Worm (Caenorhabditis elegans) whole organism, L2 larva: ENCODE results near the gene C17H12.37.

Experiments
- C34F6.9 ChIP-seq: fragments of 150-350 bp; optimal IDR thresholded peaks from 2 replicates; lab custom pipeline; 2014; ENCODE audit warnings: missing biosample characterization, missing genetic modification characterization
- F13H6.1 ChIP-seq: sonication (generic microtip); optimal IDR thresholded peaks from 2 replicates; lab custom pipeline; 2016; ENCODE audit warnings: missing genetic modification characterization, missing compliant biosample characterization
- R02D3.7 ChIP-seq: fragments of 150-350 bp; optimal IDR thresholded peaks from 2 replicates; lab custom pipeline; 2014; ENCODE audit warnings: missing biosample characterization, missing genetic modification characterization
- Y55F3AM.14 ChIP-seq: fragments of 200-800 bp; sonication (Bioruptor generic); optimal IDR thresholded peaks from 2 replicates; lab custom pipeline; 2018; ENCODE audit warnings: mild to moderate bottlenecking, missing genetic modification characterization, missing compliant biosample characterization
- ZK546.5 ChIP-seq: sonication (generic microtip); optimal IDR thresholded peaks from 2 replicates; lab custom pipeline; 2017; ENCODE audit warnings: missing biosample characterization, missing genetic modification characterization
- aly-2 ChIP-seq: fragments of 150-350 bp; optimal IDR thresholded peaks from 2 replicates; lab custom pipeline; 2014; ENCODE audit warnings: missing biosample characterization, missing genetic modification characterization
- ama-1 ChIP-seq: fragments of 150-350 bp; optimal IDR thresholded peaks from 2 replicates; lab custom pipeline; 2018; ENCODE audit warnings: inconsistent platforms
- blmp-1 ChIP-seq: sonication (generic microtip); optimal IDR thresholded peaks from 2 replicates; lab custom pipeline; 2017; ENCODE audit warnings: missing genetic modification characterization, mild to moderate bottlenecking, missing compliant biosample characterization, antibody characterized with exemption, moderate library complexity; ENCODE audit not compliant: insufficient read depth
- ceh-16 ChIP-seq: fragments of 150-350 bp; optimal IDR thresholded peaks from 2 replicates; lab custom pipeline; 2014; ENCODE audit warnings: missing biosample characterization, missing genetic modification characterization
- ceh-82 ChIP-seq: fragments of 150-350 bp; optimal IDR thresholded peaks from 2 replicates; lab custom pipeline; 2014; ENCODE audit warnings: missing biosample characterization, missing genetic modification characterization
- crh-2 ChIP-seq: sonication (generic microtip); optimal IDR thresholded peaks from 2 replicates; lab custom pipeline; 2017; ENCODE audit warnings: missing biosample characterization, missing genetic modification characterization
- dmd-4 ChIP-seq: sonication (generic microtip); optimal IDR thresholded peaks from 2 replicates; lab custom pipeline; 2017; ENCODE audit warnings: missing biosample characterization, missing genetic modification characterization
- elt-3 ChIP-seq: sonication (generic microtip); optimal IDR thresholded peaks from 2 replicates; lab custom pipeline; 2017; ENCODE audit warnings: missing biosample characterization, missing genetic modification characterization
- fos-1 ChIP-seq: fragments of 150-350 bp; optimal IDR thresholded peaks from 2 replicates; lab custom pipeline; 2014; ENCODE audit warnings: missing biosample characterization, missing genetic modification characterization
- lin-11 ChIP-seq: fragments of 150-350 bp; sonication (generic microtip); optimal IDR thresholded peaks from 2 replicates; lab custom pipeline; 2014; ENCODE audit warnings: missing biosample characterization, missing genetic modification characterization, inconsistent platforms, mixed read lengths
- lin-13 ChIP-seq: fragments of 150-350 bp; optimal IDR thresholded peaks from 2 replicates; lab custom pipeline; 2014; ENCODE audit warnings: missing biosample characterization, missing genetic modification reagents, missing genetic modification characterization
- lin-39 ChIP-seq: fragments of 150-350 bp; optimal IDR thresholded peaks from 2 replicates; lab custom pipeline; 2014; ENCODE audit warnings: missing biosample characterization, missing genetic modification reagents, missing genetic modification characterization
- lsy-2 ChIP-seq, 2 experiments: fragments of 150-350 bp in 1 of 2; sonication (generic microtip) in 1 of 2; optimal IDR thresholded peaks; 2 replicates each; lab custom pipeline; 2014 to 2017; ENCODE audit warnings: missing biosample characterization in 2 of 2, missing genetic modification characterization in 2 of 2
- mab-5 ChIP-seq: fragments of 150-350 bp; optimal IDR thresholded peaks from 2 replicates; lab custom pipeline; 2014; ENCODE audit warnings: missing biosample characterization, missing genetic modification characterization
- mbf-1 ChIP-seq: sonication (generic microtip); optimal IDR thresholded peaks from 2 replicates; lab custom pipeline; 2017; ENCODE audit warnings: missing biosample characterization, missing genetic modification characterization
- mdl-1 ChIP-seq, 2 experiments: fragments of 150-350 bp in 1 of 2; sonication (generic microtip) in 1 of 2; optimal IDR thresholded peaks; 2 replicates each; lab custom pipeline; 2017; ENCODE audit warnings: missing biosample characterization in 2 of 2, missing genetic modification characterization in 2 of 2
- nhr-10 ChIP-seq: sonication (generic microtip); optimal IDR thresholded peaks from 2 replicates; lab custom pipeline; 2017; ENCODE audit warnings: missing biosample characterization, missing genetic modification characterization
- nhr-11 ChIP-seq: fragments of 150-350 bp; optimal IDR thresholded peaks from 2 replicates; lab custom pipeline; 2014; ENCODE audit warnings: missing biosample characterization, missing genetic modification characterization
- nhr-12 ChIP-seq: fragments of 150-350 bp; optimal IDR thresholded peaks from 2 replicates; lab custom pipeline; 2014; ENCODE audit warnings: missing biosample characterization, missing genetic modification characterization
- nhr-129 ChIP-seq: fragments of 150-350 bp; optimal IDR thresholded peaks from 2 replicates; lab custom pipeline; 2014; ENCODE audit warnings: missing biosample characterization, missing genetic modification characterization
- nhr-23 ChIP-seq: fragments of 150-350 bp; optimal IDR thresholded peaks from 2 replicates; lab custom pipeline; 2014; ENCODE audit warnings: missing biosample characterization, missing genetic modification reagents, missing genetic modification characterization
- nhr-237 ChIP-seq: fragments of 150-350 bp; optimal IDR thresholded peaks from 2 replicates; lab custom pipeline; 2014; ENCODE audit warnings: missing biosample characterization, missing genetic modification characterization
- nhr-25 ChIP-seq: fragments of 150-350 bp; sonication (generic microtip); optimal IDR thresholded peaks from 3 replicates; lab custom pipeline; 2014; ENCODE audit warnings: missing biosample characterization, missing genetic modification characterization
- nhr-77 ChIP-seq: fragments of 150-350 bp; optimal IDR thresholded peaks from 2 replicates; lab custom pipeline; 2014; ENCODE audit warnings: missing biosample characterization, missing genetic modification characterization
- peb-1 ChIP-seq: fragments of 150-350 bp; optimal IDR thresholded peaks from 2 replicates; lab custom pipeline; 2014; ENCODE audit warnings: missing biosample characterization, missing genetic modification characterization
- sem-4 ChIP-seq: fragments of 150-350 bp; optimal IDR thresholded peaks from 2 replicates; lab custom pipeline; 2014; ENCODE audit warnings: missing biosample characterization, missing genetic modification reagents, missing genetic modification characterization
- skn-1 ChIP-seq: sonication (generic microtip); optimal IDR thresholded peaks from 2 replicates; lab custom pipeline; 2017; ENCODE audit warnings: missing biosample characterization, missing genetic modification characterization
- sma-9 ChIP-seq, 2 experiments: fragments of 150-350 bp in 1 of 2; sonication (generic microtip) in 1 of 2; optimal IDR thresholded peaks; 2 replicates each; lab custom pipeline; 2014 to 2016; ENCODE audit warnings: missing genetic modification characterization in 2 of 2, mild to moderate bottlenecking in 1 of 2, missing biosample characterization in 1 of 2, missing compliant biosample characterization in 1 of 2, missing genetic modification reagents in 1 of 2, moderate library complexity in 1 of 2
- snpc-4 ChIP-seq: fragments of 150-350 bp; optimal IDR thresholded peaks from 2 replicates; lab custom pipeline; 2014; ENCODE audit warnings: missing biosample characterization, missing genetic modification characterization
- unc-39 ChIP-seq: fragments of 150-350 bp; optimal IDR thresholded peaks from 2 replicates; lab custom pipeline; 2014; ENCODE audit warnings: missing biosample characterization, missing genetic modification characterization
- unc-55 ChIP-seq: fragments of 150-350 bp; sonication (generic microtip); optimal IDR thresholded peaks from 3 replicates; lab custom pipeline; 2014; ENCODE audit warnings: missing biosample characterization, missing genetic modification reagents, missing genetic modification characterization
- unc-62 ChIP-seq: fragments of 150-350 bp; optimal IDR thresholded peaks from 2 replicates; lab custom pipeline; 2014; ENCODE audit warnings: missing biosample characterization, missing genetic modification reagents, missing genetic modification characterization
- ztf-1 ChIP-seq: fragments of 200-800 bp; sonication (Bioruptor generic); conservative IDR thresholded peaks from 2 replicates; pipeline ENCODE4 v1.3.6; 2022; ENCODE audit warnings: missing genetic modification characterization, missing compliant biosample characterization
- ztf-11 ChIP-seq: sonication (generic microtip); optimal IDR thresholded peaks from 2 replicates; lab custom pipeline; 2017; ENCODE audit warnings: missing biosample characterization, missing genetic modification characterization
- ztf-4 ChIP-seq: fragments of 150-350 bp; optimal IDR thresholded peaks from 2 replicates; lab custom pipeline; 2014; ENCODE audit warnings: missing biosample characterization, missing genetic modification characterization

The C17H12.37 gene

ce11 chrIV:6770407-6770883, 34.5 kb upstream of the C17H12.37 start, which contains the start of gene anat-1:
anat-1 (plus strand) TSS chrIV:6770833.
- TF ChIP-seq fos-1 (tag; lab: Kevin White, UChicago) (peak; percentile 24), ztf-4 (tag; lab: Kevin White, UChicago) (no peak)

ce11 chrIV:6771556-6771955, 33.4 kb upstream of the C17H12.37 start:
- TF ChIP-seq sem-4 (tag; lab: Kevin White, UChicago): no peak
- no peak for TF ChIP-seq nhr-12 (tag; lab: Kevin White, UChicago)
- no peak for TF ChIP-seq C34F6.9 (tag; lab: Kevin White, UChicago)
- no peak for TF ChIP-seq mab-5 (tag; lab: Kevin White, UChicago)
- TF ChIP-seq ztf-11 (tag; lab: Kevin White, UChicago): no peak
- no peak for TF ChIP-seq peb-1 (tag; lab: Kevin White, UChicago)
- TF ChIP-seq sma-9 (GFP tag; optimal IDR thresholded peaks at IDR 0.05; lab: Kevin White, UChicago): no peak
- no peak for TF ChIP-seq sma-9 (tag; optimal IDR thresholded peaks at IDR 0.05; lab: Kevin White, UChicago)
- no peak for TF ChIP-seq Y55F3AM.14 (GFP tag; lab: Kevin White, UChicago)

- TF ChIP-seq ztf-11 (tag; lab: Kevin White, UChicago) (no peak), sma-9 (GFP tag; optimal IDR thresholded peaks at IDR 0.05; lab: Kevin White, UChicago) (no peak), sma-9 (tag; optimal IDR thresholded peaks at IDR 0.05; lab: Kevin White, UChicago) (no peak), ceh-82 (tag; lab: Kevin White, UChicago) (no peak), mbf-1 (tag; lab: Kevin White, UChicago) (no peak), mdl-1 (tag; optimal IDR thresholded peaks at IDR 0.05; lab: Kevin White, UChicago) (no peak), C34F6.9 (tag; lab: Kevin White, UChicago) (no peak), lin-13 (no peak), ZK546.5 (tag; lab: Kevin White, UChicago) (no peak), unc-55 (GFP tag; lab: Kevin White, UChicago) (no peak), nhr-10 (no peak)
These were observed 27.8 kb upstream of the C17H12.37 start for ce11 chrIV:6777156-6777555.

ce11 chrIV:6785151-6785550, 19.8 kb upstream of the C17H12.37 start, which contains the start of gene dyci-1:
dyci-1 (minus strand) TSS chrIV:6785272.
- TF ChIP-seq C34F6.9 (tag; lab: Kevin White, UChicago) (peak; percentile 2), sma-9 (GFP tag; optimal IDR thresholded peaks at IDR 0.05; lab: Kevin White, UChicago) (peak; percentile 7), sma-9 (tag; optimal IDR thresholded peaks at IDR 0.05; lab: Kevin White, UChicago) (no peak), nhr-129 (peak; percentile 70), lin-39 (tag; lab: Kevin White, UChicago) (no peak), F13H6.1 (tag; lab: Kevin White, UChicago) (peak; percentile 71), fos-1 (tag; lab: Kevin White, UChicago) (peak; percentile 27)

- TF ChIP-seq mab-5 (tag; lab: Kevin White, UChicago) (peak; percentile 18), ceh-82 (tag; lab: Kevin White, UChicago) (no peak), nhr-11 (tag; lab: Kevin White, UChicago) (no peak), crh-2 (peak; percentile 98), nhr-12 (tag; lab: Kevin White, UChicago) (no peak), elt-3 (no peak), ZK546.5 (tag; lab: Kevin White, UChicago) (no peak), lsy-2 (tag; optimal IDR thresholded peaks at IDR 0.05; lab: Kevin White, UChicago) (peak; percentile 53 to 78), blmp-1 (no peak), nhr-25 (tag; lab: Kevin White, UChicago) (peak; percentile 32), unc-62 (GFP tag; lab: Kevin White, UChicago) (no peak), unc-39 (tag; lab: Kevin White, UChicago) (no peak), skn-1 (tag; lab: Kevin White, UChicago) (no peak), fos-1 (tag; lab: Kevin White, UChicago) (peak; percentile 71), F13H6.1 (tag; lab: Kevin White, UChicago) (peak; percentile 83), ztf-1 (no peak), nhr-129 (peak; percentile 79), dmd-4 (tag; lab: Kevin White, UChicago) (no peak), unc-55 (GFP tag; lab: Kevin White, UChicago) (peak; percentile 91), nhr-23 (tag; lab: Kevin White, UChicago) (no peak), C34F6.9 (tag; lab: Kevin White, UChicago) (peak; percentile 87), Y55F3AM.14 (GFP tag; lab: Kevin White, UChicago) (peak; percentile 52), R02D3.7 (tag; lab: Kevin White, UChicago) (no peak), ztf-4 (tag; lab: Kevin White, UChicago) (no peak), nhr-77 (no peak), aly-2 (tag; lab: Kevin White, UChicago) (no peak), mbf-1 (tag; lab: Kevin White, UChicago) (no peak), lin-39 (tag; lab: Kevin White, UChicago) (no peak), nhr-10 (no peak), ama-1 (peak; percentile 49), nhr-237 (no peak), lin-11 (no peak), lin-13 (peak; percentile 56), snpc-4 (tag; lab: Kevin White, UChicago) (peak; percentile 44), ztf-11 (tag; lab: Kevin White, UChicago) (no peak), sem-4 (tag; lab: Kevin White, UChicago) (peak; percentile 88), ceh-16 (tag; lab: Kevin White, UChicago) (peak; percentile 48), sma-9 (GFP tag; optimal IDR thresholded peaks at IDR 0.05; lab: Kevin White, UChicago) (peak; percentile 93), sma-9 (tag; optimal IDR thresholded peaks at IDR 0.05; lab: Kevin White, UChicago) (no peak)
These were observed 19.0 kb upstream of the C17H12.37 start for ce11 chrIV:6785873-6786272.
